Worm (Caenorhabditis elegans): ENCODE data around the gene col-8.

- TF ChIP-seq F10E7.11 (tag; optimal IDR thresholded peaks at IDR 0.05) (no peak), Y53G8AR.9 (GFP tag; conservative IDR thresholded peaks at IDR 0.05) (no peak), Y53F4B.3 (GFP tag; IDR thresholded peaks at IDR 0.05) (no peak)
These were observed 45.4 kb downstream of the col-8 start for ce11 chrIII:6974952-6975351.

All from whole organism, young adult.